Worm (Caenorhabditis elegans): ENCODE data around the gene drp-1.

DNA sequence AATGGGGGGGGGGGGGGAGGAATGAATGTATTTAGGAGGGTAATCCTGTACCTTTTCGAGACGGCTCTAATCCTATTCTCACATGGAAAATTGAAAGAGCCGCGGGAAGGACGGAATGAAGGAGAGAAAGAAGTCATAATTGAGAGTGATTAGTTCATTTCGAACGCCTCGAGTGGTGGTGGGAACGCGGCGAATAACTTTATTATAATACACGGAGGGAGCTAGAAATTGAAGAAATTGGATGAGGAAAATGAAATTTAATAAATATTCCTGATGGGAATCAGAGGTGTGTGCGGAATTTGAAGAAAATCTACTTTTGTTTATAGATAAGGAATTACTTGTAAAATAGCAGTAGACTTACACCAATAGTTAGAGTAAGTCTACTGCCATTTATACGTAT lies 4.7 kb upstream of the drp-1 start:
- no peak for TF ChIP-seq unc-39 (tag; optimal IDR thresholded peaks at IDR 0.05)
- no peak for TF ChIP-seq lin-38 (GFP tag; IDR thresholded peaks at IDR 0.05)
- TF ChIP-seq ztf-11 (tag; optimal IDR thresholded peaks at IDR 0.05) = no peak
- TF ChIP-seq ceh-28 (tag; optimal IDR thresholded peaks at IDR 0.05) = no peak
- no peak for TF ChIP-seq mxl-3 (GFP tag; optimal IDR thresholded peaks at IDR 0.05)
- TF ChIP-seq unc-62 (GFP tag; optimal IDR thresholded peaks at IDR 0.05 in 1 of 2) = no peak
- no peak for TF ChIP-seq unc-62 (tag; optimal IDR thresholded peaks at IDR 0.05)
- no peak for TF ChIP-seq unc-130 (GFP tag; optimal IDR thresholded peaks at IDR 0.05)
- no peak for TF ChIP-seq lim-7 (GFP tag; IDR thresholded peaks at IDR 0.05)
